Fruit fly (Drosophila melanogaster) whole organism, embryonic: ENCODE measurements around the gene CG3630.
A peak's percentile ranks its signal among the peaks of the same experiment; 100 is the strongest.

Experiments
- Abd-B ChIP-seq: fragments of 200-800 bp; sonication (Bioruptor generic); optimal IDR thresholded peaks from 2 replicates; lab custom pipeline; 2018; ENCODE audit warnings: missing biosample characterization, mild to moderate bottlenecking, missing genetic modification characterization, moderate library complexity
- Atf6 ChIP-seq: fragments of 200-800 bp; sonication (Bioruptor generic); IDR thresholded peaks from 2 replicates; pipeline ENCODE4 v1.3.6; 2022; ENCODE audit warnings: missing biosample characterization, missing genetic modification characterization
- CG10431 ChIP-seq: fragments of 200-800 bp; sonication (Bioruptor generic); optimal IDR thresholded peaks from 3 replicates; lab custom pipeline; 2018; ENCODE audit warnings: missing biosample characterization, mild to moderate bottlenecking, missing genetic modification characterization
- CG10543 ChIP-seq: fragments of 200-800 bp; sonication (Bioruptor generic); optimal IDR thresholded peaks from 3 replicates; lab custom pipeline; 2017; ENCODE audit warnings: missing biosample characterization, mild to moderate bottlenecking, missing genetic modification characterization, moderate library complexity
- CG10565 ChIP-seq: fragments of 200-800 bp; sonication (Bioruptor generic); optimal IDR thresholded peaks from 3 replicates; lab custom pipeline; 2016; ENCODE audit warnings: missing biosample characterization, mild to moderate bottlenecking, missing genetic modification characterization
- CG12769 ChIP-seq: fragments of 200-800 bp; sonication (Bioruptor generic); optimal IDR thresholded peaks from 2 replicates; lab custom pipeline; 2019; ENCODE audit warnings: missing biosample characterization, mild to moderate bottlenecking, missing genetic modification characterization, moderate library complexity
- CG13287 ChIP-seq: fragments of 200-800 bp; sonication (Bioruptor generic); IDR thresholded peaks from 2 replicates; pipeline ENCODE4 v1.3.6; 2022; ENCODE audit warnings: missing biosample characterization, missing genetic modification characterization; ENCODE audit not compliant: partially characterized antibody
- CG13296 ChIP-seq: fragments of 200-800 bp; sonication (Bioruptor generic); optimal IDR thresholded peaks from 3 replicates; lab custom pipeline; 2018; ENCODE audit warnings: missing biosample characterization, mild to moderate bottlenecking, missing genetic modification characterization
- CG14965 ChIP-seq: fragments of 200-800 bp; sonication (Bioruptor generic); optimal IDR thresholded peaks from 2 replicates; lab custom pipeline; 2016; ENCODE audit warnings: missing biosample characterization, missing genetic modification characterization, borderline replicate concordance
- CG17385 ChIP-seq: fragments of 200-800 bp; sonication (Bioruptor generic); optimal IDR thresholded peaks from 3 replicates; lab custom pipeline; 2018; ENCODE audit warnings: missing biosample characterization, mild to moderate bottlenecking, missing genetic modification characterization
- CG18262 ChIP-seq: fragments of 200-800 bp; optimal IDR thresholded peaks from 3 replicates; lab custom pipeline; 2019; ENCODE audit warnings: missing biosample characterization, mild to moderate bottlenecking, missing genetic modification characterization, moderate library complexity
- CG18619 ChIP-seq: fragments of 200-800 bp; sonication (Bioruptor generic); optimal IDR thresholded peaks from 3 replicates; lab custom pipeline; 2017; ENCODE audit warnings: missing biosample characterization, mild to moderate bottlenecking, missing genetic modification characterization
- CG3065 ChIP-seq: fragments of 200-800 bp; sonication (Bioruptor generic); optimal IDR thresholded peaks from 2 replicates; lab custom pipeline; 2016; ENCODE audit warnings: missing biosample characterization, missing genetic modification characterization
- CG3163 ChIP-seq: fragments of 200-800 bp; sonication (Bioruptor generic); optimal IDR thresholded peaks from 3 replicates; lab custom pipeline; 2016; ENCODE audit warnings: missing biosample characterization, missing genetic modification characterization
- CG34224 ChIP-seq: fragments of 200-800 bp; sonication (Bioruptor generic); IDR thresholded peaks from 3 replicates; pipeline ENCODE4 v1.3.6; 2022; ENCODE audit warnings: missing biosample characterization, missing genetic modification characterization; ENCODE audit not compliant: partially characterized antibody
- CG7928 ChIP-seq: fragments of 200-800 bp; sonication (Bioruptor generic); optimal IDR thresholded peaks from 2 replicates; lab custom pipeline; 2017; ENCODE audit warnings: missing biosample characterization, mild to moderate bottlenecking, missing genetic modification characterization
- CG9876 ChIP-seq: fragments of 200-800 bp; sonication (Bioruptor generic); optimal IDR thresholded peaks from 2 replicates; lab custom pipeline; 2016; ENCODE audit warnings: missing biosample characterization, missing genetic modification characterization
- CrebB ChIP-seq: fragments of 200-800 bp; sonication (Bioruptor generic); optimal IDR thresholded peaks from 3 replicates; lab custom pipeline; 2018; ENCODE audit warnings: missing biosample characterization, mild to moderate bottlenecking, missing genetic modification characterization
- D19A ChIP-seq: fragments of 200-800 bp; optimal IDR thresholded peaks from 3 replicates; lab custom pipeline; 2019; ENCODE audit warnings: missing biosample characterization, mild to moderate bottlenecking, missing genetic modification characterization, moderate library complexity
- Dll ChIP-seq: fragments of 200-800 bp; sonication (Bioruptor generic); IDR thresholded peaks from 4 replicates; pipeline ENCODE4 v1.3.6; 2022; ENCODE audit warnings: missing biosample characterization, missing genetic modification characterization; ENCODE audit not compliant: partially characterized antibody
- Doc3 ChIP-seq: fragments of 200-800 bp; sonication (Bioruptor generic); IDR thresholded peaks from 3 replicates; pipeline ENCODE4 v1.3.6; 2022; ENCODE audit warnings: missing biosample characterization, missing genetic modification characterization; ENCODE audit not compliant: partially characterized antibody
- Elba2 ChIP-seq: fragments of 200-800 bp; sonication (Bioruptor generic); optimal IDR thresholded peaks from 3 replicates; lab custom pipeline; 2016; ENCODE audit warnings: missing biosample characterization, missing genetic modification characterization
- Ets65A ChIP-seq: fragments of 200-800 bp; sonication (Bioruptor generic); peaks from one replicate; lab custom pipeline; 2016; ENCODE audit warnings: missing biosample characterization, missing genetic modification characterization
- Fer2 ChIP-seq: fragments of 200-800 bp; sonication (Bioruptor generic); optimal IDR thresholded peaks from 2 replicates; lab custom pipeline; 2018; ENCODE audit warnings: missing biosample characterization, mild to moderate bottlenecking, missing genetic modification characterization, moderate library complexity
- Med ChIP-seq: fragments of 200-800 bp; sonication (Bioruptor generic); peaks from one replicate; lab custom pipeline; 2016; ENCODE audit warnings: missing biosample characterization, missing genetic modification characterization, mild to moderate bottlenecking, inconsistent platforms, moderate library complexity
- NFAT ChIP-seq: fragments of 200-800 bp; sonication (Bioruptor generic); IDR thresholded peaks from 2 replicates; pipeline ENCODE4 v1.3.6; 2022; ENCODE audit warnings: missing biosample characterization, missing genetic modification characterization
- TFAM ChIP-seq: fragments of 200-800 bp; sonication (Bioruptor generic); optimal IDR thresholded peaks from 2 replicates; lab custom pipeline; 2017; ENCODE audit warnings: missing biosample characterization, missing genetic modification characterization, inconsistent platforms
- Trl ChIP-seq, 3 experiments: fragments of >200 bp in 2 of 3; fragments of 200-800 bp in 1 of 3; sonication (Bioruptor generic) in 1 of 3; optimal IDR thresholded peaks; 2 replicates in 1 of 3; 3 replicates in 2 of 3; lab custom pipeline; 2016 to 2017; ENCODE audit warnings: missing biosample characterization in 1 of 3, missing genetic modification characterization in 1 of 3
- YL-1 ChIP-seq: fragments of 200-800 bp; sonication (Bioruptor generic); optimal IDR thresholded peaks from 3 replicates; lab custom pipeline; 2017; ENCODE audit warnings: missing biosample characterization, mild to moderate bottlenecking, missing genetic modification characterization
- chinmo ChIP-seq: fragments of 200-800 bp; sonication (Bioruptor generic); IDR thresholded peaks from 4 replicates; pipeline ENCODE4 v1.3.6; 2022; ENCODE audit warnings: missing biosample characterization, missing genetic modification characterization; ENCODE audit not compliant: partially characterized antibody
- chn ChIP-seq: fragments of 200-800 bp; sonication (Bioruptor generic); optimal IDR thresholded peaks from 2 replicates; lab custom pipeline; 2016; ENCODE audit warnings: missing biosample characterization, missing genetic modification characterization
- crol ChIP-seq: fragments of 200-800 bp; sonication (Bioruptor generic); IDR thresholded peaks from 2 replicates; pipeline ENCODE4 v1.3.6; 2022; ENCODE audit warnings: missing biosample characterization, missing genetic modification characterization
- da ChIP-seq: fragments of 200-800 bp; sonication (Bioruptor generic); optimal IDR thresholded peaks from 2 replicates; lab custom pipeline; 2016; ENCODE audit warnings: missing biosample characterization, missing genetic modification characterization
- exex ChIP-seq: fragments of 200-800 bp; sonication (Bioruptor generic); optimal IDR thresholded peaks from 4 replicates; lab custom pipeline; 2018; ENCODE audit warnings: missing biosample characterization, mild to moderate bottlenecking, missing genetic modification characterization, moderate library complexity
- hbn ChIP-seq: fragments of 200-800 bp; sonication (Bioruptor generic); IDR thresholded peaks from 2 replicates; pipeline ENCODE4 v1.3.6; 2022; ENCODE audit warnings: missing biosample characterization, missing genetic modification characterization; ENCODE audit not compliant: partially characterized antibody
- lab ChIP-seq: fragments of 200-800 bp; sonication (Bioruptor generic); optimal IDR thresholded peaks from 3 replicates; lab custom pipeline; 2017; ENCODE audit warnings: missing biosample characterization, missing genetic modification characterization, mild to moderate bottlenecking, moderate library complexity, missing genetic modification reagents
- mirr ChIP-seq: fragments of 200-800 bp; sonication (Bioruptor generic); optimal IDR thresholded peaks from 3 replicates; lab custom pipeline; 2018; ENCODE audit warnings: missing biosample characterization, mild to moderate bottlenecking, missing genetic modification characterization
- rib ChIP-seq: fragments of 200-800 bp; sonication (Bioruptor generic); IDR thresholded peaks from 2 replicates; pipeline ENCODE4 v1.3.6; 2022; ENCODE audit warnings: missing biosample characterization, missing genetic modification characterization
- sc ChIP-seq, 3 experiments: fragments of >200 bp in 2 of 3; fragments of 200-800 bp in 1 of 3; sonication (Bioruptor generic) in 1 of 3; optimal IDR thresholded peaks; 2 replicates in 2 of 3; 3 replicates in 1 of 3; lab custom pipeline; 2017; ENCODE audit warnings: mild to moderate bottlenecking in 1 of 3, missing biosample characterization in 1 of 3, missing genetic modification characterization in 1 of 3, missing genetic modification reagents in 1 of 3
- stwl ChIP-seq: fragments of 200-800 bp; sonication (Bioruptor generic); optimal IDR thresholded peaks from 3 replicates; lab custom pipeline; 2018; ENCODE audit warnings: missing biosample characterization, mild to moderate bottlenecking, missing genetic modification characterization, moderate library complexity
- sug ChIP-seq: fragments of 200-800 bp; optimal IDR thresholded peaks from 2 replicates; lab custom pipeline; 2019; ENCODE audit warnings: missing biosample characterization, mild to moderate bottlenecking, missing genetic modification characterization, moderate library complexity
- tna ChIP-seq: fragments of 200-800 bp; sonication (Bioruptor generic); IDR thresholded peaks from 2 replicates; pipeline ENCODE4 v1.3.6; 2022; ENCODE audit warnings: missing biosample characterization, missing genetic modification characterization; ENCODE audit not compliant: partially characterized antibody
- unc-4 ChIP-seq: fragments of 200-800 bp; sonication (Bioruptor generic); IDR thresholded peaks from 2 replicates; pipeline ENCODE4 v1.3.6; 2022; ENCODE audit warnings: missing biosample characterization, missing genetic modification characterization; ENCODE audit not compliant: partially characterized antibody

Gene CG3630

DNA sequence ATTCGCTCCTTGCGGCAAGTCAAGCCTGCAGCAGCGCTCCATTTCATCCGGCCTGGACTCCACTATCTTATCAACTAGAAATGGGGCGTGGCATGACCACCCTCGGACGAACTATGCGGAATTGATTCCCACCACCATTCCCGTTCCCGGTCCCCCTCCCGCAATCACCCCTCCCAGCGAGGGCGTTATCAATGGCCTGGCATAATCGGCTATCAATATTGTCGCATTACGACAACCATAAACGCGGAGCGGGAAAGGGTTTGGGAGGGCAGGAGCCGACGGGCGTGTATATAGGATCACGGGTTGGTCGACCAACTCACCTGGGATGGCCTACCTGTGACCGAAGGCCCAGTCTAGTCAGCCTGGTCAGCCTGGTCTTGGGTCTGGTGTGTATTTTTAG lies 31.2 kb downstream of the CG3630 start (continued):
- no peak for TF ChIP-seq CG7928 (GFP tag; lab: Kevin White, UChicago)
- TF ChIP-seq CrebB (tag; lab: Kevin White, UChicago): no peak
- no peak for TF ChIP-seq CG9876
- no peak for TF ChIP-seq CG10565 (GFP tag; lab: Kevin White, UChicago)

DNA sequence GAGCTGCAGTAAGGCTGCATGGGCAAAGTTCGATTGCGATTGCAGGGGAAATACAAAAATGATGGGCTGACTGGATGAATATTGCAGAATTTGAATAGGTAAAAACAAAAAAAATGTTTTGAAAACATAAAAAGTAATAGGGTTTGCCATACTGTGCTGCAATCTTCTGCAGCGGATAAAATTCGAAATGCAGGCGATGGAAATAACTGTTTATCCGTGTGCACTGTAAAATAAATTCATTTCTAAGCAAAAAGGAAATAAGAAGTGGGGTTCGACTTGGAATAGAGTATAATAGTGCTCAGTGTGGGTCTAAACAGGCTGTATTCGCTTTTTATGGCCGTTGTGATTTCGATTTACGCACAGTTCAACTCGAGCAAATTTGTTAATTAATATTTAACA lies 31.8 kb downstream of the CG3630 start, which contains the start of gene CG14053:
CG14053 (minus strand) TSS at position 101 of the 399 bp plus-strand sequence.
- no peak for TF ChIP-seq sc (optimal IDR thresholded peaks at IDR 0.05; lab: Kevin White, UChicago)
- TF ChIP-seq sc (GFP tag; optimal IDR thresholded peaks at IDR 0.05; lab: Kevin White, UChicago): no peak
- no peak for TF ChIP-seq da
- peak; percentile 19 for TF ChIP-seq Ets65A (GFP tag; lab: Kevin White, UChicago)
- no peak for TF ChIP-seq Fer2
- no peak for TF ChIP-seq CG18619 (GFP tag; lab: Kevin White, UChicago)
- TF ChIP-seq D19A (tag; lab: Kevin White, UChicago): peak; percentile 23
- no peak for TF ChIP-seq Dll (GFP tag; lab: Robert Waterston, UW)
- no peak for TF ChIP-seq Abd-B
- no peak for TF ChIP-seq CG18262 (tag; lab: Kevin White, UChicago)
- no peak for TF ChIP-seq CG10431 (GFP tag; lab: Kevin White, UChicago)
- no peak for TF ChIP-seq CG13296
- TF ChIP-seq, all 482 proteins: peak for 2

DNA sequence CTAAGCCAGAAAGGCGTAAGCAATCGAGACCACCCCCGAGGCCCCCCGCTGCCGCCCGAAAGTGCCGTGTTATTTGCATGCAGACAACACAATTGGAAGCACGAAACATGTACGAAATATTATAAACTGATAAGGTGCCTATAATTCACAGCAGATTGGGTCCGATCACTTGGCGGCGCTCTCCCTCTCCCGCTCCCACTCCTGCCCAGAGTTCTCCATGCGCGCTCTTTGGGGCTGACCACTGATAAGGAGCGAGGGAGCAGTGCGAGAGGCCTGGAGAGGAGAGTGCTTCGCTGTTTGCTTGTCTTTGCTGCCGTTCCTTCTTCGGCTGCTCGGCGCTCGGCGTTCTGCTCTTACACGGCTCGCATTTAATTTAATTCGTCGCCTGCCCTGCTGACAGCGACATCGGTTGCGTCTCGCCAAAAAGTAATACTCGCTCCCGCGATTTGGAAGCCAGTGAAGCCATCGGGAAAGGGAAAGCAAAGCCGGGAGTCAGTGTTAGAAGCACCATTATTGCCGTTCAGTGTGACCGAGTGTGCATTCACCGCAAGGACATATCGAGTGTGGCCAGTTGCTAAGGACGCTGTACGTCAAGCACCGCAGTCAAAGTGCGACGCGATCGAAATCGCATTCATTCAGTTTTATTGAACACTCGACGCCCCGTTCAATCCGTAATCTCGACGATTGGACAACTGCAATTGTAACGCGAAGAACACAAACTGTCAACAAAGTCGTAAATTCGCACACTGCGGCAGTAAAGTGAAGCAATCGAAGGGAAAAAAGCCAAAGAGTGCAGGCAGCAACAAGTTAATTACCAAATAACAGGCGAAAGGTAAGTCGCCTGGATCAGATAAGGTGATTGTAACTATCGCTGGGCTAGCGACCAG lies 32.5 kb downstream of the CG3630 start:
- no peak for TF ChIP-seq rib (GFP tag; lab: Robert Waterston, UW)
- peak; percentile 3 for TF ChIP-seq CG3163 (GFP tag; lab: Kevin White, UChicago)
- TF ChIP-seq Med (GFP tag; lab: Kevin White, UChicago): peak; percentile 54
- peak; percentile 57 for TF ChIP-seq CG12769
- 0 out of 2 replicates have a peak, but pooled peaks have one; percentile 17 for TF ChIP-seq hbn (GFP tag; lab: Robert Waterston, UW)
- TF ChIP-seq Ets65A (GFP tag; lab: Kevin White, UChicago): peak; percentile 70
- TF ChIP-seq NFAT (GFP tag; lab: Robert Waterston, UW): no peak
- peak; percentile 94 for TF ChIP-seq sug (tag; lab: Kevin White, UChicago)
- no peak for TF ChIP-seq chn (GFP tag; lab: Kevin White, UChicago)
- no peak for TF ChIP-seq CG3065
- peak; percentile 36 for TF ChIP-seq lab (GFP tag; lab: Kevin White, UChicago)
- 0 out of 4 replicates have a peak, but pooled peaks have one; percentile 35 for TF ChIP-seq Dll (GFP tag; lab: Robert Waterston, UW)
- TF ChIP-seq CG17385: peak; percentile 2
- peak; percentile 75 for TF ChIP-seq exex
- peak; percentile 44; the same call in 1 of the 3 replicates for TF ChIP-seq CG34224
- no peak for TF ChIP-seq unc-4
- peak; percentile 13; the same call in 1 of the 2 replicates for TF ChIP-seq CG13287
- no peak for TF ChIP-seq Atf6 (GFP tag; lab: Robert Waterston, UW)
- peak; percentile 92 for TF ChIP-seq stwl
- no peak for TF ChIP-seq YL-1 (GFP tag; lab: Kevin White, UChicago)
- peak; percentile 75 for TF ChIP-seq crol (GFP tag; lab: Robert Waterston, UW)
- peak; percentile 62 to 71 for TF ChIP-seq Trl (optimal IDR thresholded peaks at IDR 0.05; lab: Kevin White, UChicago)
- no peak for TF ChIP-seq Trl (GFP tag; optimal IDR thresholded peaks at IDR 0.05; lab: Kevin White, UChicago)
- no peak for TF ChIP-seq tna (GFP tag; lab: Robert Waterston, UW)
- peak; percentile 58 for TF ChIP-seq CG10543 (GFP tag; lab: Kevin White, UChicago)
- TF ChIP-seq CG14965: no peak
- TF ChIP-seq Elba2 (GFP tag; lab: Kevin White, UChicago): no peak
- 0 out of 3 replicates have a peak, but pooled peaks have one; percentile 33 for TF ChIP-seq Doc3 (GFP tag; lab: Robert Waterston, UW)
- no peak for TF ChIP-seq TFAM (GFP tag; lab: Kevin White, UChicago)
- peak; percentile 71; the same call in 1 of the 4 replicates for TF ChIP-seq chinmo
- peak; percentile 80 for TF ChIP-seq mirr (GFP tag; lab: Kevin White, UChicago)
